Fruit fly (Drosophila melanogaster): ENCODE measurements around the gene CG32240.
A peak's percentile ranks its signal among the peaks of the same experiment; 100 is the strongest.

The CG32240 gene

dm6 chr3L:4375675-4376366 lies 5.6 kb downstream of the CG32240 start (continued):
- no peak for TF ChIP-seq scrt (GFP tag; optimal IDR thresholded peaks at IDR 0.05)
- 0 out of 3 replicates have a peak, but pooled peaks have one; percentile 38 for TF ChIP-seq dysf (GFP tag; IDR thresholded peaks at IDR 0.05)
- no peak for TF ChIP-seq CG30431 (GFP tag; optimal IDR thresholded peaks at IDR 0.05)
- TF ChIP-seq lilli (GFP tag; optimal IDR thresholded peaks at IDR 0.05) = no peak
- 0 out of 2 replicates have a peak, but pooled peaks have one; percentile 21 for TF ChIP-seq CG31441 (GFP tag; IDR thresholded peaks at IDR 0.05)
- TF ChIP-seq CG32772 (GFP tag; IDR thresholded peaks at IDR 0.05) = no peak
- TF ChIP-seq MTF-1 (GFP tag; optimal IDR thresholded peaks at IDR 0.05; ENCODE audit: borderline replicate concordance) = no peak
- peak; percentile 10 for TF ChIP-seq Hr3 (GFP tag; optimal IDR thresholded peaks at IDR 0.05)
- TF ChIP-seq Ssrp (tag; optimal IDR thresholded peaks at IDR 0.05) = peak; percentile 0
- TF ChIP-seq CG6654 (GFP tag; optimal IDR thresholded peaks at IDR 0.05) = no peak
- no peak for TF ChIP-seq zfh2 (GFP tag; optimal IDR thresholded peaks at IDR 0.05)
- TF ChIP-seq CG7271 (tag; optimal IDR thresholded peaks at IDR 0.05) = no peak
- no peak for TF ChIP-seq btn (GFP tag; optimal IDR thresholded peaks at IDR 0.05)
- TF ChIP-seq CG12236 (GFP tag; optimal IDR thresholded peaks at IDR 0.05) = no peak
- no peak for TF ChIP-seq her (GFP tag; optimal IDR thresholded peaks at IDR 0.05)
- no peak for TF ChIP-seq gt (GFP tag; IDR thresholded peaks at IDR 0.05)
- no peak for TF ChIP-seq jing (GFP tag; optimal IDR thresholded peaks at IDR 0.05)
- no peak for TF ChIP-seq Mad (GFP tag; optimal IDR thresholded peaks at IDR 0.05)
- TF ChIP-seq CG6813 (GFP tag; optimal IDR thresholded peaks at IDR 0.05) = no peak
- TF ChIP-seq CG15269 (tag; optimal IDR thresholded peaks at IDR 0.05) = peak; percentile 31
- TF ChIP-seq jigr1 (GFP tag; IDR thresholded peaks at IDR 0.05) = no peak
- TF ChIP-seq ERR (GFP tag; optimal IDR thresholded peaks at IDR 0.05) = no peak
- no peak for TF ChIP-seq sd (tag; optimal IDR thresholded peaks at IDR 0.05)
- no peak for TF ChIP-seq kni (GFP tag; optimal IDR thresholded peaks at IDR 0.05)
- peak in 1 of 2 experiments; percentile 1 for TF ChIP-seq dpn (GFP tag; optimal IDR thresholded peaks at IDR 0.05)
- TF ChIP-seq sens-2 (GFP tag; IDR thresholded peaks at IDR 0.05) = no peak
- no peak for TF ChIP-seq sc (optimal IDR thresholded peaks at IDR 0.05)
- TF ChIP-seq sc (GFP tag; optimal IDR thresholded peaks at IDR 0.05) = no peak
- TF ChIP-seq CG4328 (GFP tag; optimal IDR thresholded peaks at IDR 0.05) = no peak
- no peak for TF ChIP-seq tna (GFP tag; IDR thresholded peaks at IDR 0.05; ENCODE audit: partially characterized antibody)
- no peak for TF ChIP-seq mam (GFP tag; optimal IDR thresholded peaks at IDR 0.05)
- peak in 1 of 2 experiments; percentile 12 for TF ChIP-seq eve (GFP tag; optimal IDR thresholded peaks at IDR 0.05)
- TF ChIP-seq p53 (GFP tag; optimal IDR thresholded peaks at IDR 0.05) = no peak
- TF ChIP-seq CG34224 (GFP tag; IDR thresholded peaks at IDR 0.05; ENCODE audit: partially characterized antibody) = no peak
- TF ChIP-seq CG1602 (GFP tag; optimal IDR thresholded peaks at IDR 0.05) = no peak
- TF ChIP-seq Awh (GFP tag; IDR thresholded peaks at IDR 0.05) = no peak
- TF ChIP-seq sima (GFP tag; optimal IDR thresholded peaks at IDR 0.05) = no peak
- TF ChIP-seq Fer3 (tag; optimal IDR thresholded peaks at IDR 0.05) = no peak
- TF ChIP-seq ATbp (GFP tag; optimal IDR thresholded peaks at IDR 0.05) = peak; percentile 18
- peak; percentile 35 for TF ChIP-seq phol (tag; optimal IDR thresholded peaks at IDR 0.05)
- no peak for TF ChIP-seq trh (GFP tag; optimal IDR thresholded peaks at IDR 0.05)
- TF ChIP-seq CG8290 (GFP tag; optimal IDR thresholded peaks at IDR 0.05) = no peak
- TF ChIP-seq CG8290 (tag; optimal IDR thresholded peaks at IDR 0.05) = no peak
- no peak for TF ChIP-seq CG16863 (GFP tag; optimal IDR thresholded peaks at IDR 0.05)
- no peak for TF ChIP-seq CG8089 (GFP tag; optimal IDR thresholded peaks at IDR 0.05)
- TF ChIP-seq NC2α (GFP tag; optimal IDR thresholded peaks at IDR 0.05) = no peak
- no peak for TF ChIP-seq CG11696 (GFP tag; IDR thresholded peaks at IDR 0.05)
- TF ChIP-seq CG11456 (GFP tag; IDR thresholded peaks at IDR 0.05) = no peak
- TF ChIP-seq Bdp1 (GFP tag; optimal IDR thresholded peaks at IDR 0.05) = no peak
- TF ChIP-seq CG4424 (GFP tag; optimal IDR thresholded peaks at IDR 0.05) = no peak
- TF ChIP-seq fru (optimal IDR thresholded peaks at IDR 0.05) = no peak
- no peak for TF ChIP-seq CG17568 (GFP tag; optimal IDR thresholded peaks at IDR 0.05)

Measured in whole organism, embryonic.